Worm (Caenorhabditis elegans) whole organism, L1 larva: ENCODE data around the gene T10H9.1.

Experiments used
- C16A3.4 ChIP-seq: fragments of 150-350 bp; optimal IDR thresholded peaks from 2 replicates; lab custom pipeline; 2014; ENCODE audit warnings: missing biosample characterization, missing genetic modification characterization
- aly-2 ChIP-seq: fragments of 150-350 bp; optimal IDR thresholded peaks from 2 replicates; lab custom pipeline; 2014; ENCODE audit warnings: missing biosample characterization, missing genetic modification characterization
- ceh-88 ChIP-seq: fragments of 200-800 bp; sonication (Bioruptor generic); IDR thresholded peaks from 2 replicates; pipeline ENCODE4 v1.3.6; 2022; ENCODE audit warnings: missing genetic modification characterization, missing compliant biosample characterization
- ceh-90 ChIP-seq: sonication (generic microtip); optimal IDR thresholded peaks from 2 replicates; lab custom pipeline; 2016; ENCODE audit warnings: missing genetic modification characterization, missing compliant biosample characterization
- ces-1 ChIP-seq: fragments of 150-350 bp; optimal IDR thresholded peaks from 2 replicates; lab custom pipeline; 2014; ENCODE audit warnings: missing biosample characterization, missing genetic modification reagents, missing genetic modification characterization
- efl-1 ChIP-seq, 4 experiments: fragments of 150-350 bp; optimal IDR thresholded peaks in 3 of 4; peaks in 1 of 4; 1 replicate in 1 of 4; 2 replicates in 3 of 4; lab custom pipeline; 2014; ENCODE audit warnings: missing biosample characterization in 2 of 4, missing genetic modification characterization in 2 of 4, missing genetic modification reagents in 2 of 4
- efl-3 ChIP-seq: fragments of 200-800 bp; sonication (Bioruptor generic); optimal IDR thresholded peaks from 2 replicates; lab custom pipeline; 2018; ENCODE audit warnings: mild to moderate bottlenecking, missing genetic modification characterization, missing compliant biosample characterization
- elt-2 ChIP-seq: sonication (generic microtip); optimal IDR thresholded peaks from 2 replicates; lab custom pipeline; 2016; ENCODE audit warnings: missing genetic modification characterization, mild to moderate bottlenecking, inconsistent platforms, missing compliant biosample characterization, missing genetic modification reagents
- fkh-4 ChIP-seq: sonication (generic microtip); optimal IDR thresholded peaks from 2 replicates; lab custom pipeline; 2016; ENCODE audit warnings: missing compliant biosample characterization, missing genetic modification characterization, borderline replicate concordance
- fos-1 ChIP-seq: fragments of 150-350 bp; optimal IDR thresholded peaks from 2 replicates; lab custom pipeline; 2014; ENCODE audit warnings: missing biosample characterization, missing genetic modification characterization
- hlh-4 ChIP-seq: sonication (generic microtip); optimal IDR thresholded peaks from 2 replicates; lab custom pipeline; 2016; ENCODE audit warnings: mild to moderate bottlenecking, missing genetic modification characterization, missing compliant biosample characterization
- irx-1 ChIP-seq: sonication (generic microtip); optimal IDR thresholded peaks from 2 replicates; lab custom pipeline; 2016; ENCODE audit warnings: missing genetic modification characterization, missing compliant biosample characterization
- jun-1 ChIP-seq: fragments of 150-350 bp; optimal IDR thresholded peaks from 2 replicates; lab custom pipeline; 2014; ENCODE audit warnings: missing biosample characterization, missing genetic modification reagents, missing genetic modification characterization
- lir-3 ChIP-seq: sonication (generic microtip); optimal IDR thresholded peaks from 2 replicates; lab custom pipeline; 2016; ENCODE audit warnings: mild to moderate bottlenecking, missing genetic modification characterization, moderate library complexity, missing compliant biosample characterization; ENCODE audit not compliant: poor library complexity
- lsy-2 ChIP-seq, 2 experiments: fragments of 150-350 bp; optimal IDR thresholded peaks; 2 replicates each; lab custom pipeline; 2014; ENCODE audit warnings: missing biosample characterization in 2 of 2, missing genetic modification characterization in 2 of 2
- mep-1 ChIP-seq: fragments of 150-350 bp; optimal IDR thresholded peaks from 2 replicates; lab custom pipeline; 2014; ENCODE audit warnings: missing biosample characterization, missing genetic modification characterization
- nhr-11 ChIP-seq: fragments of 150-350 bp; optimal IDR thresholded peaks from 2 replicates; lab custom pipeline; 2014; ENCODE audit warnings: missing biosample characterization, missing genetic modification characterization
- nhr-12 ChIP-seq: sonication (generic microtip); optimal IDR thresholded peaks from 2 replicates; lab custom pipeline; 2017; ENCODE audit warnings: missing biosample characterization, missing genetic modification characterization
- nhr-19 ChIP-seq: fragments of 200-800 bp; sonication (Bioruptor generic); conservative IDR thresholded peaks from 2 replicates; pipeline ENCODE4 v1.3.6; 2022; ENCODE audit warnings: missing genetic modification characterization, missing compliant biosample characterization
- nhr-20 ChIP-seq: sonication (generic microtip); optimal IDR thresholded peaks from 2 replicates; lab custom pipeline; 2016; ENCODE audit warnings: mild to moderate bottlenecking, missing genetic modification characterization, missing compliant biosample characterization
- nhr-47 ChIP-seq: sonication (generic microtip); optimal IDR thresholded peaks from 2 replicates; lab custom pipeline; 2016; ENCODE audit warnings: mild to moderate bottlenecking, missing genetic modification characterization, moderate library complexity, missing compliant biosample characterization
- nhr-84 ChIP-seq: sonication (generic microtip); optimal IDR thresholded peaks from 2 replicates; lab custom pipeline; 2017; ENCODE audit warnings: missing biosample characterization, missing genetic modification characterization
- nhr-90 ChIP-seq: sonication (generic microtip); optimal IDR thresholded peaks from 2 replicates; lab custom pipeline; 2016; ENCODE audit warnings: mild to moderate bottlenecking, missing genetic modification characterization, missing compliant biosample characterization; ENCODE audit not compliant: poor library complexity
- rnt-1 ChIP-seq: sonication (generic microtip); optimal IDR thresholded peaks from 2 replicates; lab custom pipeline; 2016; ENCODE audit warnings: mild to moderate bottlenecking, missing genetic modification characterization, moderate library complexity, missing compliant biosample characterization
- snpc-4 ChIP-seq: fragments of 150-350 bp; optimal IDR thresholded peaks from 2 replicates; lab custom pipeline; 2014; ENCODE audit warnings: missing biosample characterization, missing genetic modification characterization
- snu-23 ChIP-seq: sonication (generic microtip); optimal IDR thresholded peaks from 2 replicates; lab custom pipeline; 2016; ENCODE audit warnings: missing genetic modification characterization, missing compliant biosample characterization
- sptf-1 ChIP-seq: fragments of 150-350 bp; optimal IDR thresholded peaks from 2 replicates; lab custom pipeline; 2014; ENCODE audit warnings: missing biosample characterization, missing genetic modification characterization
- sup-37 ChIP-seq: fragments of 200-800 bp; sonication (Bioruptor generic); optimal IDR thresholded peaks from 2 replicates; lab custom pipeline; 2018; ENCODE audit warnings: mild to moderate bottlenecking, missing genetic modification characterization, missing compliant biosample characterization
- tbx-2 ChIP-seq: sonication (generic microtip); optimal IDR thresholded peaks from 2 replicates; lab custom pipeline; 2016; ENCODE audit warnings: missing genetic modification characterization, missing compliant biosample characterization
- tlp-1 ChIP-seq: fragments of 150-350 bp; optimal IDR thresholded peaks from 2 replicates; lab custom pipeline; 2014; ENCODE audit warnings: missing biosample characterization, missing genetic modification characterization
- unc-30 ChIP-seq: sonication (generic microtip); optimal IDR thresholded peaks from 2 replicates; lab custom pipeline; 2017; ENCODE audit warnings: missing biosample characterization, missing genetic modification characterization
- unc-86 ChIP-seq: sonication (generic microtip); optimal IDR thresholded peaks from 2 replicates; lab custom pipeline; 2016; ENCODE audit warnings: missing genetic modification characterization, missing compliant biosample characterization
- vab-15 ChIP-seq: sonication (generic microtip); optimal IDR thresholded peaks from 2 replicates; lab custom pipeline; 2017; ENCODE audit warnings: missing genotype, mild to moderate bottlenecking, missing genetic modification characterization, missing compliant biosample characterization
- zag-1 ChIP-seq: fragments of 150-350 bp; optimal IDR thresholded peaks from 2 replicates; lab custom pipeline; 2014; ENCODE audit warnings: missing biosample characterization, missing genetic modification characterization
- zip-4 ChIP-seq: fragments of 200-800 bp; sonication (Bioruptor generic); optimal IDR thresholded peaks from 2 replicates; lab custom pipeline; 2018; ENCODE audit warnings: mild to moderate bottlenecking, missing genetic modification characterization, moderate library complexity, missing compliant biosample characterization
- ztf-11 ChIP-seq, 2 experiments: sonication (generic microtip); optimal IDR thresholded peaks; 2 replicates each; lab custom pipeline; 2016 to 2017; ENCODE audit warnings: missing genetic modification characterization in 2 of 2, missing biosample characterization in 1 of 2, missing compliant biosample characterization in 1 of 2

T10H9.1 gene

DNA sequence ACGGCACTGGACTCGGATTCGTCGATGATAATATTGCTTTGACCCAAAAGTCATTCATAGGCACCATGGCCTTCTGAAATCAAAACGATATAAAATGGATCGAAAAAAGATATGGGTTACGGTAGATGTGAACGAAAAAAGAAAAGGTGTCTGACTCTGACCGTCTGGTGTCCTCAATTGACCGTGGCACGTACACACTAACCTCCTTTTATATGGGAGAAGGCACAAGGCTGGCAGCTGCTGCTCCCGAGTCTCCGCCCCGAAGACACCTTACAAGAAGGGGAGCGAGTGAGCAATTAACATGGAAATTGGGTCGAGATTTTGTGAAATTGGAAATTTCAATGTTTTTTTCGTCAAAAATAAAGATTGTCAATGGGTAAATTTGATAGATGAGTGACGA, 32.1 kb downstream of the T10H9.1 start, which contains the start of gene egl-46:
TSS of gene egl-46 (minus strand) at position 73 of the 400 bp plus-strand sequence.
- TF ChIP-seq C16A3.4 (tag; lab: Kevin White, UChicago) (no peak), sup-37 (GFP tag; lab: Kevin White, UChicago) (no peak), irx-1 (no peak), nhr-84 (tag; lab: Kevin White, UChicago) (no peak), nhr-20 (tag; lab: Kevin White, UChicago) (no peak)

DNA sequence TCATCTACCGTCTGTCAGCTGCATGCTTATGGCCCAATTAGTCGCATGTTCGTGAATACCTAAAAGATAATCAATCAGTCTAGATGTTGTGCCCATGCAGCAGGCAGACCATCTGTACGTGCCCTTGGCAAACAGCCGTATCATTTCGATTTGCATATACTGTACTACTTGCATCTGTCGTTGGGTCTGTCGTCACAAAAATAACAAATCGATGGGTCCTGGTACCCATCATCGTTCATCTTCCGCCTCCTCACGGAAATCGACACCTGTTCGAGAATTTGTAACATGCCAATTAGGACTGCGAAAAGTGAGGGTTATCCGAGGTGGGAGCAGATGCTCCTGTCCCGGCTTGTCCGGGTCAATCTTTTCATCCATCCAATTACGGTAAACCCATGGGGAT, 33.9 kb downstream of the T10H9.1 start:
- TF ChIP-seq tbx-2 (peak; percentile 51), sup-37 (GFP tag; lab: Kevin White, UChicago) (no peak), tlp-1 (no peak), ztf-11 (tag; optimal IDR thresholded peaks at IDR 0.05; lab: Kevin White, UChicago) (peak in 1 of 2 experiments; percentile 84), unc-86 (tag; lab: Kevin White, UChicago) (peak; percentile 29), fos-1 (tag; lab: Kevin White, UChicago) (no peak)

DNA sequence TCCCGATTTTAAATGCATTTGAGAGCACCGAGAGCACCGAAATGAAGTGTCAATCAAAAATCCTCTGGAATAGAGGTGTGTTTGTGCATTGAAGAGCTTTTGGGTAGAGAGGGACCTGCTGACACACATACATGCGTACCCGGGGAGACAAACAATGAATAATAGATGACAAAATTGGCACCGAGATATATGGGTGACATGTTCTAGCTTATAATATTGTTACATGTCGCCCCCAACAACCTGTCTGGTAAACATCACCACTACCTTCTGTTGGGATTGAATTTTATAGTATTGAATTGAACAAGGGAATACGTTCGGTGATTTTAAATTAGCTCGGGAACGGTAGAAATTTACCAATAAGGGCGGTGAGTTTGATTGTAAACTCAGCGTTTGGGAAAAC, 34.3 kb downstream of the T10H9.1 start:
- TF ChIP-seq nhr-90 (tag; lab: Kevin White, UChicago) (no peak), nhr-84 (tag; lab: Kevin White, UChicago) (no peak), hlh-4 (tag; lab: Kevin White, UChicago) (no peak), jun-1 (no peak), efl-1 (optimal IDR thresholded peaks at IDR 0.05; lab: Kevin White, UChicago) (no peak), efl-1 (GFP tag; optimal IDR thresholded peaks at IDR 0.05 in 1 of 2; lab: Kevin White, UChicago) (no peak), nhr-11 (tag; lab: Kevin White, UChicago) (no peak), fkh-4 (no peak)
- TF ChIP-seq, all 84 proteins: peak for 0

DNA sequence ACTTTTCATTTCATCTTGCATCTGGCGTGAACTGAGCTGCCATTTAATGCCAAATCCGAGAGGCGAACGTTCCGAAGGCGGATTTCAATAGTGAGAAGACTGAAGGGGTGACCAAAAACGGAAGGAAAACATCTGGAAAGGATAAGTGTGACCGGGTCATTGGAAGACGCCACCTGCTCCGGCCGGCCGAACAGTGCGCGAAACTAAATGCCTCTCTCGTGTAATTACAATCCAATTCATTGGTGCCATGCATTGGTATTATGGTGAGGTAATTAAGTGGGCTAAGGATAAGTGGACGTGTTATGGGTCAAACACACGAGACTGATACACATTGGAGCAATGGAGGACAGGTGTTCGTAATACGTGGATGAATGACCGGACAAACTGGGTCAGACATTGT, 35.1 kb downstream of the T10H9.1 start:
- no peak for TF ChIP-seq unc-30 (tag; lab: Kevin White, UChicago)
- TF ChIP-seq snu-23, result no peak
- TF ChIP-seq efl-1 (optimal IDR thresholded peaks at IDR 0.05; lab: Kevin White, UChicago), result no peak
- TF ChIP-seq efl-1 (GFP tag; optimal IDR thresholded peaks at IDR 0.05 in 1 of 2; lab: Kevin White, UChicago), result peak in 1 of 2 experiments; percentile 62
- no peak for TF ChIP-seq nhr-19 (GFP tag; lab: Robert Waterston, UW)
- TF ChIP-seq nhr-12 (tag; lab: Kevin White, UChicago), result no peak

DNA sequence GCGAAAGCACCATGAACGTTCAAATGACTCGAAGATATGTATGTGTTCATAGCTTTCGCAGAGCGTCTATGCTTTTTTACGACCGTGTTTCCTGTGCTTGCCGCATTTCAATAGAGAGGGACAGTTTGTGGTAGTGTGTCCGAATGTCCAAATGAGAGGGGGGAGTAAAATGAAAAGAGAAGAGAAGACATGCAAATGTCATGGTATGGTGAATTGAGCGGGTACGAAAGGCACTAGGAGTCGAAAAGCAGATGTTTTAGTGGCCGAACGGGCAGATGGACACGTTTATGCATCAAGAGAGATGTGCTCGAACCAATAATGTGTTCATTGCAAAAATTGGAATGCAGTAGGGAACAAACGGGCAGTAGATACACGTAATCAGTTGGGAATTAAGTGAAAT, 36.1 kb downstream of the T10H9.1 start:
- TF ChIP-seq ceh-90 (tag; lab: Kevin White, UChicago) (no peak), ceh-88 (GFP tag; lab: Robert Waterston, UW) (no peak)

DNA sequence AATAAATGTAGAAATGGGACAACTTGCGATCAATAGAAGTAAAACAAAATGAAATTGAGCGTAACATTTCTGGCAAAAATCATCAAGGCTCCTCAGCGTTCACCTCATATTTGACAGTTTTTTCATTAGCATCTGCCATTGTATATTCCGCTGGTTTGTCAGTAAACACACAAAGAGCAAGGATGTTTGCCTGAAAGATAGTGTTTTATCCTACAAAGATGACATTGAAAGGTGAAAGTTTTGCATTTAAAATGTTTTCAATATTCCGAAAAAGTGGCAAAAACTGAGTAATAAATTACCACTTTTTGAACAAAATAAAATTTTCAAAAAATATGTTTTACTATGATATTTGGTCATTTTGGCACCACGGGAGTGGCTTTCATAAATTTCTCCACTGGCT, 36.5 kb downstream of the T10H9.1 start:
- TF ChIP-seq vab-15, result no peak
- TF ChIP-seq snpc-4 (tag; lab: Kevin White, UChicago), result no peak
- no peak for TF ChIP-seq nhr-11 (tag; lab: Kevin White, UChicago)
- no peak for TF ChIP-seq sptf-1 (tag; lab: Kevin White, UChicago)
- no peak for TF ChIP-seq zip-4 (GFP tag; lab: Kevin White, UChicago)
- no peak for TF ChIP-seq efl-3 (GFP tag; lab: Kevin White, UChicago)
- no peak for TF ChIP-seq aly-2
- no peak for TF ChIP-seq ces-1
- TF ChIP-seq ceh-90 (tag; lab: Kevin White, UChicago), result no peak
- no peak for TF ChIP-seq lsy-2 (tag; optimal IDR thresholded peaks at IDR 0.05; lab: Kevin White, UChicago)
- TF ChIP-seq rnt-1, result no peak
- TF ChIP-seq mep-1, result no peak
- no peak for TF ChIP-seq nhr-47 (tag; lab: Kevin White, UChicago)
- no peak for TF ChIP-seq zag-1 (tag; lab: Kevin White, UChicago)
- no peak for TF ChIP-seq sup-37 (GFP tag; lab: Kevin White, UChicago)
- TF ChIP-seq elt-2 (tag; lab: Kevin White, UChicago), result no peak
- TF ChIP-seq tbx-2, result no peak
- TF ChIP-seq irx-1, result no peak
- no peak for TF ChIP-seq nhr-84 (tag; lab: Kevin White, UChicago)
- TF ChIP-seq lir-3 (tag; lab: Kevin White, UChicago), result no peak
- TF ChIP-seq, all 84 proteins: peak for 0
